Fruit fly (Drosophila melanogaster): ENCODE data around the gene CG1636.

The CG1636 gene

DNA sequence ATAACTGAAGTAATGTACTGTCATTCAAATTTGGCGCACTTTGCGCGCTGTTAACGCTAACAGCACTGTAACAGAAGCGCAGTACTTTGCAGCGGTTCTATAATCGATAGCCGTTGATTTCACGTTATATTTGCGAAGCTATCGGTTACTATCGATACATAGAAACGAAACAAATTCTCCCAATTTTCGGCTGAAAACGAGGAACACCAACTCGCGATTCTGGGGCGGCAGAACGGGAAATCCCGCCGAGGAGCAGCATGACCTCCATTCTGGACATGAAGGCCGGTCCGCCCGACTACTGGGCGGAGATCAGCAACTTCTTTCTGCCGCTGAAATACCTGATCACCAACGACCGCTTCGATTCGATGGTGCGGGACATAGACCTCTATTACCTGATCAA, at the start of gene CG1636:
TSS of gene CG1636 (plus strand) at position 122 of the 400 bp plus-strand sequence.
- TF ChIP-seq noc (tag; optimal IDR thresholded peaks at IDR 0.05): no peak

DNA sequence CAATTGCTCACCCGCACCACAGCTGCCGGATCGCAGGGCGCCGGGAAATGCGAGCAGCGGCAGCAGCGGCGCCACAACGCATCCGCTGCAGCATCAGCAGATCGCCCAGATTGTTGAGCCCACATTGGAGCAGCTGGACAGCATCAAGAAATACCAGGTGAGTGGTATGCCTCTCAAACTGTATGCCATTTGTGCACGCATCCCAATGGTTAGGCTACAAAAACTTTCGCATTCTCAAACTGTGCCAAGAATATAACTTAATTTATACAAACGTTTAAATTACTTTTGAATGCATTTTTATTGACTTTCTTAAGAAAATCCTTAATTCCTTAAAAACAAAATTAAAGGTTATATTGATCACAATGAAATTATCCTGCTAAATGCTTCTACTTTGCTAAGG, 45.3 kb upstream of the CG1636 start:
- TF ChIP-seq noc (tag; optimal IDR thresholded peaks at IDR 0.05): no peak

- peak; percentile 65 for TF ChIP-seq noc (tag; optimal IDR thresholded peaks at IDR 0.05)
These were observed 43.1 kb upstream of the CG1636 start for dm6 chrX:8229918-8230699.

DNA sequence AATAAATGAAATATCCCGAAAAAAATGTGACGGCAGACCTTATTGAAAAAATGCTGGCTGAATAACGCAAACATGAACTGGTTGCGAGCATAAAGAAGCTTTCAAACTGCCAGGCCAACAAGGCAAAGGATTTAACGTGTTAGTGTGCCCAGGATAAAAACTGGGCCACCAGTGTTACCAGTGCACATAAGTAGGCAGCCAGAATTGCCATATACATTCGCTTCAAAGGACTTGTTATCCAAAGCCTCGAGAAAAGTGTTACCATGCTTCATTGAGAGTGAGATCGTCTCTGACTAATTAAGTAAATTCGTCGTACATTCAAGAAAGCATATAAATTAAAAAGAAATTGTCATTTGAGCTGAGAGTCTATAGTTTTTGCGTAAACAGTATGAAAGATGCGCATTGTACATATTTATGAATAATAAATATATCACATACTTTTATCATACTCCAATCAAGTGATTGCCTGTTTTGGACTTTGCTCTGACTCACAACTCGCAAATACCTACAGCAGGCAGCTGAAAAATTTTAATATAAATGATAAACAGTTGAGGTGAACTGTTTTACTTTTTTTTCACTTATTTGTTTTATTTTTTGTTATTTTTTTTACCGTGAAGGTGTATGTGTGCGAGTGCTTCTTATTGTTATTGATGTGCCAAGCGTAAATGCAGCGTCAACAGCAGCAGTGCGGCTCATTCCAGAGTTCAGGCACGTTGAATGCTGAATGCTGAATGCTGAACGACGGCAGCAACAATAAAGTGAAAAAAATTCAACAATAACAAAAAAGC, 41.8 kb upstream of the CG1636 start:
- no peak for TF ChIP-seq noc (tag; optimal IDR thresholded peaks at IDR 0.05)

dm6 chrX:8233167-8233566, 40.0 kb upstream of the CG1636 start:
- peak; percentile 77 for TF ChIP-seq noc (tag; optimal IDR thresholded peaks at IDR 0.05)

dm6 chrX:8233915-8234565, 39.2 kb upstream of the CG1636 start:
- no peak for TF ChIP-seq noc (tag; optimal IDR thresholded peaks at IDR 0.05)

DNA sequence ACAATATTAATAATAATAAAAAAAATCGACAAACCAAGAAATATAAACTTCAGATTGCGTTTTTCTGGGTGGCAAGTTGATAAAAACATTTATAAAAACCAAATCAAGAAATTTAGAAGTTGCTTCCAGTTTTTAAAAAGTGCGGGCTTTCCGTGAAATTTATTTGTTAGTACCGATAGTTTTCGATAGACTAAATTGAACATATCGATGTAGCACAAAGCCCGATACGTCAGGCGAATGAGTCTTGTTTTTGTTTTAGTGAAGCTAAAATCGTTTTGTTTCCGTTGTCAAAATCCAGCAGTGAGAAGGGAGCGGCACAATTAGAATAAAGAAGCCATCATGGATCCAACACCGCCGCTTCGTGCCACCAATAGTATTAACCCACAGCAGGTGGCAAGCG, 32.8 kb upstream of the CG1636 start, which contains the start of gene CG2147:
TSS of gene CG2147 (plus strand) at position 254 of the 400 bp plus-strand sequence.
- no peak for TF ChIP-seq noc (tag; optimal IDR thresholded peaks at IDR 0.05)

DNA sequence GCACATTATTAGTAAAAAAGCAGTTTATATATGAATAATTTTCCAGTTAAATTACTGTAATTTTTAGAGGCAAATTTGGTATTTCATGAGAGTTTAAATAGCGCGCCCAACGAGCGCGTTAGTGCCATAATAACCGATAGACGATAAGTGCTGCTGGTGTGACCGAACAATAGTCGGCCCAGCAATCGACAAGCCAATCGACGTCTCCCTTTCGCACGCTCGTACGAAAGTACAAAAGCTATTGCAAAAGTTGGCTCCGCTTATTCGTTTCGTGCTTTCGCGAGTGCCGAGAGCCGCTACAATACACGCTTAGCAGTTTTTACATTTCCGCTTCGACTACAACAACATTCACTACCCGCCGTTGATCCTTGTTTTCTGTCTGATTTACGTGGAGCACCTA, 30.9 kb upstream of the CG1636 start, which contains the start of gene Trxr1:
TSS of gene Trxr1 (plus strand) at position 231 of the 400 bp plus-strand sequence.
- peak; percentile 8 for TF ChIP-seq noc (tag; optimal IDR thresholded peaks at IDR 0.05)

dm6 chrX:8243251-8243650, 30.0 kb upstream of the CG1636 start:
- TF ChIP-seq noc (tag; optimal IDR thresholded peaks at IDR 0.05): no peak

DNA sequence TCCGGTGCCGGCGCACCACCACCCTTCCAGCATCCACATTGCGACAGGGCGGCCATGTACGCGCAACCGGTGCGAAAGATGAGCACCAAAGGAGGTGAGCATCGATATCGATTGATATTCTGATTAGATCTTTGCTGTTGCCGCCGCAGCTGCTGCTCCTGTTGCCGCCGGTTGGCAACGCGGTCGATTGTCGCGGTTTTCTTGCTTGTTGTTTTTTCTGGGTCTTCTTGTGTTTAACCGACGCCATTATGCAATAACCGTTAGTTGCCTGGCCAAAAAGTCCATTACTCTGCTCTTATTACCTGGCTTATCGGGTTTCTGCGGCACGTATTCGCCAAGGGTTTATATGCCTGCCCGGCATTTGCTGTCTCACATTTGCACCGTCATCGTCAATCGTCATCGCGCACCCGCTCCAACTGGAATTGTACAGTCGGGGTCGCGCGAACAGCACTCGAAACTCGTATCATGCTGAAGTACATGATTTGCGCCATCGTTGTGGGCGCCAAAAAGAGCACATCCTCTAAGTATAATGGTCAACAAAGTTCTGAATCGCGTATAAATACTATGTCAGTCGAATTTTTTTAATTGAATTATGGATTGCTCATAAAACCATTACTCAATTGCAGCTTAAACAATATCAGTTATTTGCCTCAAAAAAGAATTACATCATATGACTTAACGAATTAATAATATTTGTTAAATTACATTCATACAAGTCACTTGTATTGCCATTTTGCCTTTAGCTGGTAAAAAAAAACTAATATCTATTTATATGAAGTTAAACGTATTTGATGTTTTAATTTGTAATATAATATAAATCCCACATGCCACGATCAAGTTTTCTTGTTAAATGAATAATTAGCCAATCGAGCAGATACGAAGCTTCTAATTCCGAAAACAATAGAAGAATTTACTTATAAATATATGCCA, 29.0 kb upstream of the CG1636 start, which contains the start of gene sni:
TSS of gene sni (minus strand) at position 51 of the 930 bp plus-strand sequence.
- peak; percentile 43 for TF ChIP-seq noc (tag; optimal IDR thresholded peaks at IDR 0.05)

dm6 chrX:8251268-8251996, 21.8 kb upstream of the CG1636 start, which contains the start of gene ND-75:
ND-75 (minus strand) TSS chrX:8251687.
- no peak for TF ChIP-seq noc (tag; optimal IDR thresholded peaks at IDR 0.05)

DNA sequence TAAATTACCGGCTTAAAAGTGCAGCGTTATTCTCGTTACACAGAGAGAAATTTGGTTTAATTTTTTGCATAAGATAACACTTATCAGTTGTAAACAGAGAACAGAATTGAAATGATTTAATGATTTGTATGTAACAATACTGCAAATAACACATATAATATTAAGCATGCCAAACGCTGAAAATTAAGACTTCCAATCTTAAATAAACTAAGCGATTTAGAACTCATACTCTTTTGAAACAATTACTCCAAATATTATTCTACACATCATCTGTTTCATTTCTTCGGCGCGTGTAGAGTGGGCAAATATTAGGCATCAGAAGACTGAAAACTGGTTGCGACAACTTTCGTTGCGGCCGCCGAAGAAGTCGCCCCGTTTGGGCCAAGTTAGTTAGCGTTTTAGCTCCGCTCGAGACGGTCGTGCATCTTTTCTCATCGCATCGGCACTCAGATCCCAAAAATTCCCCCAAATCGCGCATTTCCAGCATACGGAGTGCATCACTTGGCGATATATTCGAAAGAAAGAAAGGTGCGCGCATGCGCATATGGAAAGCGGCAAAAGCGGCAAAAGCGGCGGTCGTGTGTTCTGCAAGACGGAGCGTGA, 20.8 kb upstream of the CG1636 start, which contains the start of gene CG1632:
TSS of gene CG1632 (plus strand) at position 387 of the 603 bp plus-strand sequence.
- TF ChIP-seq noc (tag; optimal IDR thresholded peaks at IDR 0.05): no peak

- no peak for TF ChIP-seq noc (tag; optimal IDR thresholded peaks at IDR 0.05)
These were observed 18.4 kb upstream of the CG1636 start for dm6 chrX:8254739-8255326.
